Worm (Caenorhabditis elegans) whole organism, L4 larva: ENCODE results near the gene rexd-1.
A peak's percentile ranks its signal among the peaks of the same experiment; 100 is the strongest.

Experiments
- F26F4.8 ChIP-seq: fragments of 200-800 bp; sonication (Bioruptor generic); conservative IDR thresholded peaks from 2 replicates; pipeline ENCODE4 v1.3.6; 2022; ENCODE audit warnings: missing genetic modification characterization, missing compliant biosample characterization
- ZK337.2 ChIP-seq: fragments of 200-800 bp; sonication (Bioruptor generic); IDR thresholded peaks from 2 replicates; pipeline ENCODE4 v1.3.6; 2022; ENCODE audit warnings: missing genetic modification reagents, missing genetic modification characterization, missing compliant biosample characterization
- aly-2 ChIP-seq: sonication (generic microtip); optimal IDR thresholded peaks from 2 replicates; lab custom pipeline; 2018; ENCODE audit warnings: missing biosample characterization, missing genetic modification characterization
- ceh-32 ChIP-seq: sonication (generic microtip); optimal IDR thresholded peaks from 2 replicates; lab custom pipeline; 2016; ENCODE audit warnings: mild to moderate bottlenecking, missing genetic modification characterization, missing compliant biosample characterization; ENCODE audit not compliant: poor library complexity
- ceh-62 ChIP-seq: sonication (generic microtip); optimal IDR thresholded peaks from 2 replicates; lab custom pipeline; 2017; ENCODE audit warnings: missing biosample characterization, missing genetic modification characterization
- ceh-82 ChIP-seq: sonication (generic microtip); optimal IDR thresholded peaks from 2 replicates; lab custom pipeline; 2017; ENCODE audit warnings: missing biosample characterization, missing genetic modification characterization
- ctbp-1 ChIP-seq: fragments of 200-800 bp; sonication (Bioruptor generic); IDR thresholded peaks from 2 replicates; pipeline ENCODE4 v1.3.6; 2022; ENCODE audit warnings: missing genetic modification reagents, missing genetic modification characterization, missing compliant biosample characterization
- daf-12 ChIP-seq: fragments of 150-350 bp; optimal IDR thresholded peaks from 2 replicates; lab custom pipeline; 2014; ENCODE audit warnings: missing biosample characterization, missing genetic modification reagents, missing genetic modification characterization
- daf-16 ChIP-seq, 3 experiments: sonication (generic microtip); optimal IDR thresholded peaks; 2 replicates each; lab custom pipeline; 2016 to 2017; ENCODE audit warnings: missing genetic modification characterization in 3 of 3, missing genetic modification reagents in 3 of 3, mild to moderate bottlenecking in 2 of 3, missing compliant biosample characterization in 2 of 3, missing biosample characterization in 1 of 3, moderate library complexity in 1 of 3
- daf-8 ChIP-seq: fragments of 200-800 bp; sonication (Bioruptor generic); IDR thresholded peaks from 2 replicates; pipeline ENCODE4 v1.3.6; 2022; ENCODE audit warnings: missing genetic modification characterization, missing compliant biosample characterization
- dve-1 ChIP-seq: sonication (generic microtip); optimal IDR thresholded peaks from 2 replicates; lab custom pipeline; 2017; ENCODE audit warnings: antibody characterized with exemption, mild to moderate bottlenecking, missing genetic modification characterization, missing compliant biosample characterization; ENCODE audit not compliant: insufficient read depth
- egl-43 ChIP-seq: fragments of 200-800 bp; sonication (Bioruptor generic); IDR thresholded peaks from 2 replicates; pipeline ENCODE4 v1.3.6; 2022; ENCODE audit warnings: missing genetic modification reagents, missing genetic modification characterization, missing compliant biosample characterization
- fkh-10 ChIP-seq: fragments of 150-350 bp; optimal IDR thresholded peaks from 2 replicates; lab custom pipeline; 2014; ENCODE audit warnings: missing biosample characterization, missing genetic modification reagents, missing genetic modification characterization
- hif-1 ChIP-seq, 2 experiments: sonication (generic microtip); optimal IDR thresholded peaks; 2 replicates each; lab custom pipeline; 2016 to 2017; ENCODE audit warnings: missing compliant biosample characterization in 2 of 2, missing genetic modification characterization in 2 of 2, missing genetic modification reagents in 2 of 2, missing genotype in 2 of 2, mild to moderate bottlenecking in 1 of 2
- jun-1 ChIP-seq: fragments of 150-350 bp; optimal IDR thresholded peaks from 2 replicates; lab custom pipeline; 2014; ENCODE audit warnings: missing biosample characterization, missing genetic modification reagents, missing genetic modification characterization
- lin-1 ChIP-seq: fragments of 200-800 bp; sonication (Bioruptor generic); IDR thresholded peaks from 2 replicates; pipeline ENCODE4 v1.3.6; 2022; ENCODE audit warnings: missing genetic modification reagents, missing genetic modification characterization, missing compliant biosample characterization
- lin-13 ChIP-seq: fragments of 150-350 bp; optimal IDR thresholded peaks from 2 replicates; lab custom pipeline; 2014; ENCODE audit warnings: missing biosample characterization, missing genetic modification reagents, missing genetic modification characterization
- lin-15B ChIP-seq: fragments of 150-350 bp; sonication (generic microtip); optimal IDR thresholded peaks from 3 replicates; lab custom pipeline; 2014; ENCODE audit warnings: missing biosample characterization, missing genetic modification characterization
- lin-39 ChIP-seq: fragments of 150-350 bp; optimal IDR thresholded peaks from 2 replicates; lab custom pipeline; 2014; ENCODE audit warnings: missing biosample characterization, missing genetic modification reagents, missing genetic modification characterization
- madf-5 ChIP-seq, 2 experiments: fragments of 200-800 bp; sonication (Bioruptor generic); IDR thresholded peaks; 2 replicates each; pipeline ENCODE4 v1.3.6; 2022; ENCODE audit warnings: missing compliant biosample characterization in 2 of 2, missing genetic modification characterization in 2 of 2
- mep-1 ChIP-seq: fragments of 150-350 bp; sonication (generic microtip); optimal IDR thresholded peaks from 3 replicates; lab custom pipeline; 2014; ENCODE audit warnings: missing biosample characterization, missing genetic modification characterization
- mxl-2 ChIP-seq: fragments of 200-800 bp; sonication (Bioruptor generic); conservative IDR thresholded peaks from 2 replicates; pipeline ENCODE4 v1.3.6; 2022; ENCODE audit warnings: missing genetic modification reagents, missing genetic modification characterization, missing compliant biosample characterization
- nhr-102 ChIP-seq: sonication (generic microtip); optimal IDR thresholded peaks from 2 replicates; lab custom pipeline; 2016; ENCODE audit warnings: mild to moderate bottlenecking, missing genetic modification characterization, moderate library complexity, missing compliant biosample characterization
- nhr-111 ChIP-seq: fragments of 200-800 bp; sonication (Bioruptor generic); optimal IDR thresholded peaks from 2 replicates; lab custom pipeline; 2018; ENCODE audit warnings: mild to moderate bottlenecking, missing genetic modification characterization, missing compliant biosample characterization
- nhr-25 ChIP-seq: sonication (generic microtip); optimal IDR thresholded peaks from 2 replicates; lab custom pipeline; 2017; ENCODE audit warnings: missing genetic modification characterization, mild to moderate bottlenecking, missing compliant biosample characterization, antibody characterized with exemption, moderate library complexity, borderline replicate concordance; ENCODE audit not compliant: insufficient read depth
- nhr-28 ChIP-seq: fragments of 150-350 bp; optimal IDR thresholded peaks from 2 replicates; lab custom pipeline; 2014; ENCODE audit warnings: missing biosample characterization, missing genetic modification characterization
- nhr-76 ChIP-seq: fragments of 150-350 bp; optimal IDR thresholded peaks from 2 replicates; lab custom pipeline; 2014; ENCODE audit warnings: missing biosample characterization, missing genetic modification characterization
- pha-4 ChIP-seq, 2 experiments: fragments of 150-350 bp in 1 of 2; fragments of 200-800 bp in 1 of 2; sonication (Bioruptor generic) in 1 of 2; IDR thresholded peaks in 1 of 2; optimal IDR thresholded peaks in 1 of 2; 2 replicates each; pipeline versions ENCODE4 v1.3.6 to Lab custom; 2014 to 2022; ENCODE audit warnings: missing genetic modification characterization in 2 of 2, missing genetic modification reagents in 2 of 2, missing biosample characterization in 1 of 2, missing compliant biosample characterization in 1 of 2
- php-3 ChIP-seq: fragments of 200-800 bp; sonication (Bioruptor generic); IDR thresholded peaks from 2 replicates; pipeline ENCODE4 v1.3.6; 2022; ENCODE audit warnings: missing genetic modification reagents, missing genetic modification characterization, missing compliant biosample characterization
- set-16 ChIP-seq: fragments of 200-800 bp; sonication (Bioruptor generic); IDR thresholded peaks from 2 replicates; pipeline ENCODE4 v1.3.6; 2022; ENCODE audit warnings: missing genetic modification reagents, missing genetic modification characterization, missing compliant biosample characterization
- unc-62 ChIP-seq, 3 experiments: fragments of 150-350 bp in 1 of 3; sonication (generic microtip); optimal IDR thresholded peaks in 2 of 3; peaks in 1 of 3; 1 replicate in 1 of 3; 2 replicates in 2 of 3; lab custom pipeline; 2014 to 2017; ENCODE audit warnings: missing biosample characterization in 3 of 3, missing genetic modification characterization in 3 of 3, missing genetic modification reagents in 3 of 3, missing genotype in 1 of 3
- zfp-2 ChIP-seq: sonication (generic microtip); optimal IDR thresholded peaks from 2 replicates; lab custom pipeline; 2016; ENCODE audit warnings: mild to moderate bottlenecking, missing genetic modification characterization, missing compliant biosample characterization

rexd-1 gene

ce11 chrIII:1785776-1786175, 48.5 kb upstream of the rexd-1 start (continued):
- TF ChIP-seq zfp-2 (no peak), daf-16 (GFP tag; optimal IDR thresholded peaks at IDR 0.05; lab: Kevin White, UChicago) (no peak), daf-16 (tag; optimal IDR thresholded peaks at IDR 0.05; lab: Kevin White, UChicago) (no peak), nhr-28 (tag; lab: Kevin White, UChicago) (no peak), ZK337.2 (GFP tag; lab: Robert Waterston, UW) (no peak), nhr-76 (tag; lab: Kevin White, UChicago) (no peak)

ce11 chrIII:1788033-1788432, 46.3 kb upstream of the rexd-1 start, which contains the start of gene rimb-1:
Gene rimb-1 (plus strand): TSS chrIII:1788333.
- peak in 1 of 2 experiments; percentile 45 for TF ChIP-seq unc-62 (GFP tag; optimal IDR thresholded peaks at IDR 0.05 in 1 of 2; lab: Kevin White, UChicago)
- no peak for TF ChIP-seq unc-62 (tag; optimal IDR thresholded peaks at IDR 0.05; lab: Kevin White, UChicago)
- TF ChIP-seq dve-1 (tag; lab: Kevin White, UChicago): no peak
- TF ChIP-seq F26F4.8 (GFP tag; lab: Robert Waterston, UW): no peak
- TF ChIP-seq madf-5 (GFP tag; IDR thresholded peaks at IDR 0.05; lab: Robert Waterston, UW): no peak
- no peak for TF ChIP-seq mxl-2
- no peak for TF ChIP-seq lin-39
- TF ChIP-seq nhr-76 (tag; lab: Kevin White, UChicago): no peak
- no peak for TF ChIP-seq lin-1 (GFP tag; lab: Robert Waterston, UW)
- TF ChIP-seq, all 104 proteins: peak for 1

ce11 chrIII:1788972-1789371, 45.3 kb upstream of the rexd-1 start:
- TF ChIP-seq zfp-2 (no peak), ceh-62 (tag; lab: Kevin White, UChicago) (no peak), daf-12 (no peak), ctbp-1 (no peak), lin-15B (tag; lab: Kevin White, UChicago) (no peak), ceh-32 (tag; lab: Kevin White, UChicago) (no peak), set-16 (peak; percentile 92), mep-1 (tag; lab: Kevin White, UChicago) (no peak), nhr-111 (GFP tag; lab: Kevin White, UChicago) (no peak), nhr-76 (tag; lab: Kevin White, UChicago) (no peak), lin-13 (no peak), jun-1 (tag; lab: Kevin White, UChicago) (no peak), hif-1 (tag; optimal IDR thresholded peaks at IDR 0.05; lab: Kevin White, UChicago) (no peak), aly-2 (tag; lab: Kevin White, UChicago) (no peak), ceh-82 (no peak), daf-16 (GFP tag; optimal IDR thresholded peaks at IDR 0.05; lab: Kevin White, UChicago) (no peak), daf-16 (tag; optimal IDR thresholded peaks at IDR 0.05; lab: Kevin White, UChicago) (no peak), egl-43 (GFP tag; lab: Robert Waterston, UW) (0 out of 2 replicates have a peak, but pooled peaks have one; percentile 35), nhr-102 (tag; lab: Kevin White, UChicago) (no peak), php-3 (0 out of 2 replicates have a peak, but pooled peaks have one; percentile 46), pha-4 (GFP tag; IDR thresholded peaks at IDR 0.05; lab: Robert Waterston, UW) (no peak), pha-4 (tag; optimal IDR thresholded peaks at IDR 0.05; lab: Kevin White, UChicago) (no peak), daf-8 (GFP tag; lab: Robert Waterston, UW) (no peak), nhr-25 (no peak)

- TF ChIP-seq php-3: no peak
- peak; percentile 14 for TF ChIP-seq fkh-10 (GFP tag; lab: Kevin White, UChicago)
These were observed 42.4 kb upstream of the rexd-1 start for ce11 chrIII:1791949-1792348.
